Worm (Caenorhabditis elegans): Measurements from ENCODE around the gene oac-31.

The oac-31 gene

DNA sequence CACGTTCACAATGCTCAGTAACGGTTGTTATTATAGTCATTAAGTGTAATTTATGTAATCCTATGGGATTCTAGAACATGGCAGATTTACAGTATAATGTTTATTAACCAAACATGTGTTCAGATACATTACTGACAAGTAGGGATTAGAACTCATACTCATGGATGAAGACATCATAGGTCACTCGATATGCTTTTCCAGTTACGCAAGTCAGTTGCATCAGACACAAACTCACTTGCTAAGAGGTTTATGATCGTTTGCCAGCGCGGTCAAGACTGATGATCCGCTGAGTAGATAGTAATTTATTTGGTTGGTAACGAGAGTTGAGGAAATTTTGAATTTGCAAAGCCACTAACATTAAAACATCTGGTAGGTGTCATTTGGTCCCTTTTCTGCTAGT, 32.9 kb upstream of the oac-31 start:
- TF ChIP-seq flt-1 (GFP tag; IDR thresholded peaks at IDR 0.05) (no peak), ztf-29 (GFP tag; IDR thresholded peaks at IDR 0.05) (no peak), med-1 (GFP tag; optimal IDR thresholded peaks at IDR 0.05; ENCODE audit: insufficient read depth) (no peak), tab-1 (GFP tag; IDR thresholded peaks at IDR 0.05) (no peak), cog-1 (tag; optimal IDR thresholded peaks at IDR 0.05) (no peak), klf-2 (GFP tag; conservative IDR thresholded peaks at IDR 0.05) (no peak), T22C8.4 (GFP tag; IDR thresholded peaks at IDR 0.05) (no peak), ref-1 (GFP tag; conservative IDR thresholded peaks at IDR 0.05) (no peak), ztf-23 (GFP tag; IDR thresholded peaks at IDR 0.05) (no peak)

DNA sequence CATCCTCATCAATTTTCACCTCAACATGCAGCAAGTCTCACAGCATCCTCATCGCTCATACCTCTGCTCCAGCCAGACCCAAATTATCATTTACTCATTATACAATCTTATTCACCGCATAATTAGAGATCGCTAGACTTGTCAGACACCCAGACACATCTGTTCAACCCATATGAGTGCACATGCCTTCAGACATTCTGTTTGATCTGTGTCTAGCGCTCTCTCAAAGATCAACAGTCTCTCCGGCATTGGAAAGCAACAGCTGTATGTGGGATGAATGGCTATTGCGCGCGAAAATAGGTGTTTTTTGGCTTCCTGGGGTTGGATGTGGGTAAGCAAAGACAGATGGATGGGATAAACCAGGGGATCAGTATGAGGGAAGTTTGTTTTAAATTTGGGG, 30.9 kb upstream of the oac-31 start:
- TF ChIP-seq ref-1 (GFP tag; conservative IDR thresholded peaks at IDR 0.05) (no peak), tab-1 (GFP tag; IDR thresholded peaks at IDR 0.05) (no peak), klf-2 (GFP tag; conservative IDR thresholded peaks at IDR 0.05) (no peak), med-1 (GFP tag; optimal IDR thresholded peaks at IDR 0.05; ENCODE audit: insufficient read depth) (no peak), T22C8.4 (GFP tag; IDR thresholded peaks at IDR 0.05) (no peak), ztf-29 (GFP tag; IDR thresholded peaks at IDR 0.05) (no peak), ztf-23 (GFP tag; IDR thresholded peaks at IDR 0.05) (no peak), flt-1 (GFP tag; IDR thresholded peaks at IDR 0.05) (no peak), cog-1 (tag; optimal IDR thresholded peaks at IDR 0.05) (no peak)

- TF ChIP-seq med-1 (GFP tag; optimal IDR thresholded peaks at IDR 0.05; ENCODE audit: insufficient read depth) (no peak), cog-1 (tag; optimal IDR thresholded peaks at IDR 0.05) (peak; percentile 43), ref-1 (GFP tag; conservative IDR thresholded peaks at IDR 0.05) (no peak), ztf-23 (GFP tag; IDR thresholded peaks at IDR 0.05) (no peak), ztf-29 (GFP tag; IDR thresholded peaks at IDR 0.05) (no peak), T22C8.4 (GFP tag; IDR thresholded peaks at IDR 0.05) (no peak), flt-1 (GFP tag; IDR thresholded peaks at IDR 0.05) (no peak), klf-2 (GFP tag; conservative IDR thresholded peaks at IDR 0.05) (no peak)
These were observed 29.0 kb upstream of the oac-31 start for ce11 chrV:1570679-1571078.

- no peak for TF ChIP-seq med-1 (GFP tag; optimal IDR thresholded peaks at IDR 0.05; ENCODE audit: insufficient read depth)
- TF ChIP-seq klf-2 (GFP tag; conservative IDR thresholded peaks at IDR 0.05) = no peak
- TF ChIP-seq ztf-23 (GFP tag; IDR thresholded peaks at IDR 0.05) = no peak
- TF ChIP-seq ztf-29 (GFP tag; IDR thresholded peaks at IDR 0.05) = no peak
These were observed 28.2 kb upstream of the oac-31 start for ce11 chrV:1569750-1570419.

DNA sequence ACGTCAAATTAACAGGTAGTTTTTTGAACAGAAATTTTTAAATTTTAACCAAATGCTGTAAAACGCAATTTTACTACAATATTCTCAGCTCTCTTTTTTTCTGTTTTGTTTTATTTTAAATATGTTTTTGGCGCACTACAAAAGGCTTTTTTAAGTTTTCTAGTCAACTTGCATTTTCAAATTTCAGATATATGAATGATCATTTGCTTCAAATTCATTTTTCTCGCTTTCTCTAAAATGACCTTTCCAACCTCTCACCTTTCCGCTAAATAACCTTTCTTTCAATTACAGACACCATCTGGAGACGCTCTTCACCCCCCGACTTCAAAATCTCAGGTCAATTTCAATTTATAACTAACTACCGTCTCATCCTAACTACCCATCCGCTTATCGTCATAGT, 25.1 kb upstream of the oac-31 start, which contains the start of gene cdc-25.2:
cdc-25.2 (plus strand) TSS at position 301 of the 400 bp plus-strand sequence.
- TF ChIP-seq tab-1 (GFP tag; IDR thresholded peaks at IDR 0.05) = no peak
- TF ChIP-seq T22C8.4 (GFP tag; IDR thresholded peaks at IDR 0.05) = no peak
- no peak for TF ChIP-seq med-1 (GFP tag; optimal IDR thresholded peaks at IDR 0.05; ENCODE audit: insufficient read depth)
- TF ChIP-seq ztf-29 (GFP tag; IDR thresholded peaks at IDR 0.05) = no peak
- TF ChIP-seq ref-1 (GFP tag; conservative IDR thresholded peaks at IDR 0.05) = no peak
- no peak for TF ChIP-seq flt-1 (GFP tag; IDR thresholded peaks at IDR 0.05)
- TF ChIP-seq cog-1 (tag; optimal IDR thresholded peaks at IDR 0.05) = no peak
- no peak for TF ChIP-seq klf-2 (GFP tag; conservative IDR thresholded peaks at IDR 0.05)
- TF ChIP-seq ztf-23 (GFP tag; IDR thresholded peaks at IDR 0.05) = no peak

DNA sequence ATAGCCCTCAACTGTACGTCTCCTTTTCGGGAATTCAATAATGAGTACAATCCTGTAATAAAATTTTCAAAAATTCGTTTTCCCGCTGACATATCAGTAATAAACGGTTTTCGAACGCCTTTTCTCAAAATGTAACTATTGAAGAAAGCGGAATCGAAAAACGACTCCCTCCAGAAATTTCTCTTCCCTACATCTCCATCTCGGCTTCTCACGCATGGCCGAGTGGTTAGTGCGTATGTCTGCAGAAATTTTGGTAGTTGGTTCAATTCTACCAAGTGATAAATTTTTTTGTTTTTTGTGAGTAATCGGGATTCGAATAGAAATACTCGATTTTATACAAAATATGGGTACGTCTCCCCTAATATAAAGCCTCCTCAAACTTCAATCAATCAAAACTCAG, 19.5 kb upstream of the oac-31 start:
- TF ChIP-seq tab-1 (GFP tag; IDR thresholded peaks at IDR 0.05) = peak; percentile 92
- peak; percentile 85 for TF ChIP-seq T22C8.4 (GFP tag; IDR thresholded peaks at IDR 0.05)
- peak; percentile 93 for TF ChIP-seq klf-2 (GFP tag; conservative IDR thresholded peaks at IDR 0.05)
- TF ChIP-seq ztf-29 (GFP tag; IDR thresholded peaks at IDR 0.05) = peak; percentile 74; the same call in 1 of the 2 replicates
- TF ChIP-seq ref-1 (GFP tag; conservative IDR thresholded peaks at IDR 0.05) = peak; percentile 80
- TF ChIP-seq ztf-23 (GFP tag; IDR thresholded peaks at IDR 0.05) = peak; percentile 93
- TF ChIP-seq flt-1 (GFP tag; IDR thresholded peaks at IDR 0.05) = peak; percentile 82

DNA sequence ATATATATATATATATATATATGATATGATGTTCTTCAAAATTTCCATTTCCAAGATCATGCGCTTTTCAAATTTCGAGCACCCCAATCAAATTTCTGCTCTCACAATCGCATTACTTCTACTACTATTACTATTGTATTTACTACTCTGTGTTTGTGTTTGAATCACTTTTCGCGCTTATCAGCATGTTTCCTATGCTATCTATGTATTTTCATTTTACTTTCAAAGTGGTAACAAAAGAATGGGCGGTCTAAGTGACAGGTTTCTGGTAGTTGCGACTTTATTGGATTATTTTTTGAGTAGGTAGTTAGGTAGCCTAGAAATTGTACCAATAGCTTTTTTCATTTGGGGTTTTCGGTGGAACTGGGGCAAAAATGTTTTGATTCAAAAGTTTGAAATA, 16.4 kb upstream of the oac-31 start:
- TF ChIP-seq T22C8.4 (GFP tag; IDR thresholded peaks at IDR 0.05) (no peak), ztf-29 (GFP tag; IDR thresholded peaks at IDR 0.05) (no peak), flt-1 (GFP tag; IDR thresholded peaks at IDR 0.05) (no peak), ref-1 (GFP tag; conservative IDR thresholded peaks at IDR 0.05) (no peak), med-1 (GFP tag; optimal IDR thresholded peaks at IDR 0.05; ENCODE audit: insufficient read depth) (no peak), klf-2 (GFP tag; conservative IDR thresholded peaks at IDR 0.05) (no peak), tab-1 (GFP tag; IDR thresholded peaks at IDR 0.05) (no peak), cog-1 (tag; optimal IDR thresholded peaks at IDR 0.05) (no peak), ztf-23 (GFP tag; IDR thresholded peaks at IDR 0.05) (no peak)

- TF ChIP-seq med-1 (GFP tag; optimal IDR thresholded peaks at IDR 0.05; ENCODE audit: insufficient read depth) (no peak), flt-1 (GFP tag; IDR thresholded peaks at IDR 0.05) (no peak), T22C8.4 (GFP tag; IDR thresholded peaks at IDR 0.05) (no peak), ztf-29 (GFP tag; IDR thresholded peaks at IDR 0.05) (no peak), klf-2 (GFP tag; conservative IDR thresholded peaks at IDR 0.05) (no peak), tab-1 (GFP tag; IDR thresholded peaks at IDR 0.05) (no peak), ref-1 (GFP tag; conservative IDR thresholded peaks at IDR 0.05) (no peak), cog-1 (tag; optimal IDR thresholded peaks at IDR 0.05) (no peak), ztf-23 (GFP tag; IDR thresholded peaks at IDR 0.05) (no peak)
These were observed 13.4 kb upstream of the oac-31 start for ce11 chrV:1555072-1555471.

DNA sequence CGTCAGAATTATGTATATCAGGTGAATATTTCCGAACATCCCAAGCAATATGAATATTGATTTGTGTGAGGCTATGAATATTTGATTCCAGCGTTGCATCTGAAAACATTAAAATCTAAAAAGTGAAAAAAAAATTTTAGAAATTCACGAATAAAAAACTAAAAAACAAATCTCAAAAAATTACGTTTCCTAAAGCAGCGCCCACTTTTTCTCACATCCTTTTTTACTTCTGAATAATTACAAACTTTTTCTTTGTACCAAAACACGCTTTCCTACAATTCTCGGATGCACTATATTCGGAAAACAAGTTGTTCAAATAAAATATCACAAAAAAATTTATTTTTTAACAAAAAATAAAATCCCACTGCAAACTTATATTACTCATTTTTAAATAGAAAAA, 11.3 kb upstream of the oac-31 start, which contains the start of gene srsx-8:
srsx-8 (minus strand) TSS at position 101 of the 400 bp plus-strand sequence.
- TF ChIP-seq ref-1 (GFP tag; conservative IDR thresholded peaks at IDR 0.05) = no peak
- no peak for TF ChIP-seq flt-1 (GFP tag; IDR thresholded peaks at IDR 0.05)
- TF ChIP-seq ztf-29 (GFP tag; IDR thresholded peaks at IDR 0.05) = no peak
- no peak for TF ChIP-seq med-1 (GFP tag; optimal IDR thresholded peaks at IDR 0.05; ENCODE audit: insufficient read depth)
- TF ChIP-seq tab-1 (GFP tag; IDR thresholded peaks at IDR 0.05) = no peak
- no peak for TF ChIP-seq klf-2 (GFP tag; conservative IDR thresholded peaks at IDR 0.05)
- no peak for TF ChIP-seq T22C8.4 (GFP tag; IDR thresholded peaks at IDR 0.05)
- TF ChIP-seq cog-1 (tag; optimal IDR thresholded peaks at IDR 0.05) = no peak
- no peak for TF ChIP-seq ztf-23 (GFP tag; IDR thresholded peaks at IDR 0.05)
